Worm (Caenorhabditis elegans) whole organism, mixed stage, embryonic: ENCODE results near the gene Y41C4A.6.

Source experiments
- blmp-1 ChIP-seq: fragments of 150-350 bp; optimal IDR thresholded peaks from 2 replicates; lab custom pipeline; 2014; ENCODE audit warnings: missing biosample characterization, missing genetic modification characterization
- ham-2 ChIP-seq: fragments of 200-800 bp; sonication (Bioruptor generic); optimal IDR thresholded peaks from 2 replicates; lab custom pipeline; 2018; ENCODE audit warnings: mild to moderate bottlenecking, missing genetic modification characterization, missing compliant biosample characterization
- hlh-1 ChIP-seq: fragments of 150-350 bp; optimal IDR thresholded peaks from 2 replicates; lab custom pipeline; 2014; ENCODE audit warnings: missing biosample characterization, missing genetic modification reagents, missing genetic modification characterization
- snpc-4 ChIP-seq: fragments of 150-350 bp; optimal IDR thresholded peaks from 2 replicates; lab custom pipeline; 2014; ENCODE audit warnings: missing biosample characterization, missing genetic modification characterization
- unc-62 ChIP-seq: fragments of 150-350 bp; optimal IDR thresholded peaks from 2 replicates; lab custom pipeline; 2014; ENCODE audit warnings: missing biosample characterization, missing genetic modification reagents, missing genetic modification characterization

- TF ChIP-seq blmp-1 (tag; lab: Kevin White, UChicago) (no peak), unc-62 (GFP tag; lab: Kevin White, UChicago) (no peak), snpc-4 (tag; lab: Kevin White, UChicago) (no peak), ham-2 (no peak), hlh-1 (tag; lab: Kevin White, UChicago) (no peak)
These were observed 36.6 kb upstream of the Y41C4A.6 start for ce11 chrIII:11659804-11660203.
